Worm (Caenorhabditis elegans) whole organism, young adult: ENCODE data around the gene C02H6.1.
"Not testable (repeated sequence)": the region's sequence is repeated elsewhere in the genome, so short reads cannot be mapped to it uniquely, and the experiment has no call there.

ENCODE experiments used
- B0035.1 ChIP-seq: sonication (generic microtip); optimal IDR thresholded peaks from 2 replicates; lab custom pipeline; 2016; ENCODE audit warnings: missing genetic modification characterization, mild to moderate bottlenecking, missing compliant biosample characterization, missing genotype, missing genetic modification reagents
- B0336.3 ChIP-seq: fragments of 200-800 bp; sonication (Bioruptor generic); IDR thresholded peaks from 2 replicates; pipeline ENCODE4 v1.3.6; 2022; ENCODE audit warnings: missing genetic modification characterization, missing compliant biosample characterization
- F10E7.11 ChIP-seq: sonication (generic microtip); optimal IDR thresholded peaks from 2 replicates; lab custom pipeline; 2017; ENCODE audit warnings: mild to moderate bottlenecking, missing genetic modification characterization, moderate library complexity, missing compliant biosample characterization
- F23B12.7 ChIP-seq: sonication (generic microtip); optimal IDR thresholded peaks from 2 replicates; lab custom pipeline; 2017; ENCODE audit warnings: missing genetic modification characterization, mild to moderate bottlenecking, missing compliant biosample characterization, antibody characterized with exemption, moderate library complexity; ENCODE audit not compliant: insufficient read depth
- F49E8.2 ChIP-seq: sonication (generic microtip); optimal IDR thresholded peaks from 3 replicates; lab custom pipeline; 2017; ENCODE audit warnings: missing genetic modification characterization, mild to moderate bottlenecking, missing compliant biosample characterization, antibody characterized with exemption, moderate library complexity; ENCODE audit not compliant: insufficient read depth
- T07F8.4 ChIP-seq: sonication (generic microtip); optimal IDR thresholded peaks from 2 replicates; lab custom pipeline; 2016; ENCODE audit warnings: mild to moderate bottlenecking, missing genetic modification characterization, moderate library complexity, missing compliant biosample characterization
- Y79H2A.3 ChIP-seq: fragments of 200-800 bp; sonication (Bioruptor generic); conservative IDR thresholded peaks from 2 replicates; pipeline ENCODE4 v1.3.6; 2022; ENCODE audit warnings: missing genetic modification reagents, missing genetic modification characterization, missing compliant biosample characterization
- Y95B8A.8 ChIP-seq: fragments of 200-800 bp; sonication (Bioruptor generic); IDR thresholded peaks from 2 replicates; pipeline ENCODE4 v1.3.6; 2022; ENCODE audit warnings: missing genetic modification reagents, missing genetic modification characterization, missing compliant biosample characterization
- akir-1 ChIP-seq: fragments of 200-800 bp; sonication (Bioruptor generic); optimal IDR thresholded peaks from 2 replicates; lab custom pipeline; 2018; ENCODE audit warnings: mild to moderate bottlenecking, missing genetic modification characterization, moderate library complexity, missing compliant biosample characterization
- aptf-3 ChIP-seq: fragments of 200-800 bp; sonication (Bioruptor generic); IDR thresholded peaks from 2 replicates; pipeline ENCODE4 v1.3.6; 2022; ENCODE audit warnings: missing genetic modification characterization, missing compliant biosample characterization
- attf-3 ChIP-seq: fragments of 200-800 bp; sonication (Bioruptor generic); conservative IDR thresholded peaks from 2 replicates; pipeline ENCODE4 v1.3.6; 2022; ENCODE audit warnings: missing genetic modification reagents, missing genetic modification characterization, missing compliant biosample characterization
- attf-6 ChIP-seq: fragments of 200-800 bp; sonication (Bioruptor generic); IDR thresholded peaks from 2 replicates; pipeline ENCODE4 v1.3.6; 2022; ENCODE audit warnings: missing genetic modification reagents, missing genetic modification characterization, missing compliant biosample characterization
- bed-1 ChIP-seq: fragments of 200-800 bp; sonication (Bioruptor generic); IDR thresholded peaks from 2 replicates; pipeline ENCODE4 v1.3.6; 2022; ENCODE audit warnings: missing genetic modification reagents, missing genetic modification characterization, missing compliant biosample characterization
- cebp-2 ChIP-seq: fragments of 200-800 bp; sonication (Bioruptor generic); IDR thresholded peaks from 2 replicates; pipeline ENCODE4 v1.3.6; 2022; ENCODE audit warnings: missing genetic modification characterization, missing compliant biosample characterization
- ceh-27 ChIP-seq: fragments of 200-800 bp; sonication (Bioruptor generic); optimal IDR thresholded peaks from 2 replicates; lab custom pipeline; 2018; ENCODE audit warnings: mild to moderate bottlenecking, missing genetic modification characterization, moderate library complexity, missing compliant biosample characterization
- ceh-40 ChIP-seq: fragments of 200-800 bp; sonication (Bioruptor generic); IDR thresholded peaks from 2 replicates; pipeline ENCODE4 v1.3.6; 2022; ENCODE audit warnings: missing genetic modification characterization, missing compliant biosample characterization
- die-1 ChIP-seq: sonication (generic microtip); optimal IDR thresholded peaks from 2 replicates; lab custom pipeline; 2016; ENCODE audit warnings: missing genotype, mild to moderate bottlenecking, missing genetic modification characterization, missing compliant biosample characterization
- dox-1 ChIP-seq: fragments of 200-800 bp; sonication (Bioruptor generic); IDR thresholded peaks from 2 replicates; pipeline ENCODE4 v1.3.6; 2022; ENCODE audit warnings: missing genetic modification reagents, missing genetic modification characterization, missing compliant biosample characterization
- efl-1 ChIP-seq: fragments of 150-350 bp; optimal IDR thresholded peaks from 2 replicates; lab custom pipeline; 2014; ENCODE audit warnings: missing biosample characterization, missing genetic modification reagents, missing genetic modification characterization
- ekl-4 ChIP-seq: fragments of 200-800 bp; sonication (Bioruptor generic); IDR thresholded peaks from 2 replicates; pipeline ENCODE4 v1.3.6; 2022; ENCODE audit warnings: missing genetic modification reagents, missing genetic modification characterization, missing compliant biosample characterization
- gei-17 ChIP-seq: fragments of 200-800 bp; sonication (Bioruptor generic); optimal IDR thresholded peaks from 2 replicates; lab custom pipeline; 2018; ENCODE audit warnings: mild to moderate bottlenecking, missing genetic modification characterization, missing compliant biosample characterization
- hrde-1 ChIP-seq: sonication (generic microtip); optimal IDR thresholded peaks from 2 replicates; lab custom pipeline; 2016; ENCODE audit warnings: missing genetic modification characterization, mild to moderate bottlenecking, missing compliant biosample characterization, moderate library complexity, missing genotype, missing genetic modification reagents, borderline replicate concordance
- let-607 ChIP-seq, 2 experiments: fragments of 200-800 bp in 1 of 2; sonication (Bioruptor generic) in 1 of 2; sonication (generic microtip) in 1 of 2; optimal IDR thresholded peaks; 2 replicates each; lab custom pipeline; 2016 to 2018; ENCODE audit warnings: mild to moderate bottlenecking in 2 of 2, missing compliant biosample characterization in 2 of 2, missing genetic modification characterization in 2 of 2, moderate library complexity in 2 of 2, missing genotype in 1 of 2
- lin-40 ChIP-seq: sonication (generic microtip); optimal IDR thresholded peaks from 2 replicates; lab custom pipeline; 2016; ENCODE audit warnings: missing genetic modification characterization, mild to moderate bottlenecking, missing compliant biosample characterization, missing genotype, missing genetic modification reagents
- madf-8 ChIP-seq: fragments of 200-800 bp; sonication (Bioruptor generic); conservative IDR thresholded peaks from 2 replicates; pipeline ENCODE4 v1.3.6; 2022; ENCODE audit warnings: missing genetic modification reagents, missing genetic modification characterization, missing compliant biosample characterization
- mcd-1 ChIP-seq: fragments of 200-800 bp; sonication (Bioruptor generic); IDR thresholded peaks from 2 replicates; pipeline ENCODE4 v1.3.6; 2022; ENCODE audit warnings: missing genetic modification reagents, missing genetic modification characterization, missing compliant biosample characterization
- nfya-1 ChIP-seq: sonication (generic microtip); optimal IDR thresholded peaks from 2 replicates; lab custom pipeline; 2017; ENCODE audit warnings: antibody characterized with exemption, missing compliant biosample characterization, missing genetic modification characterization, borderline replicate concordance; ENCODE audit not compliant: insufficient read depth
- nhr-27 ChIP-seq: fragments of 200-800 bp; sonication (Bioruptor generic); optimal IDR thresholded peaks from 2 replicates; lab custom pipeline; 2018; ENCODE audit warnings: mild to moderate bottlenecking, missing genetic modification characterization, moderate library complexity, missing compliant biosample characterization
- nhr-90 ChIP-seq: sonication (generic microtip); optimal IDR thresholded peaks from 2 replicates; lab custom pipeline; 2016; ENCODE audit warnings: missing genotype, mild to moderate bottlenecking, missing genetic modification characterization, missing compliant biosample characterization
- rcor-1 ChIP-seq: fragments of 200-800 bp; sonication (Bioruptor generic); IDR thresholded peaks from 2 replicates; pipeline ENCODE4 v1.3.6; 2022; ENCODE audit warnings: missing genetic modification reagents, missing genetic modification characterization, missing compliant biosample characterization
- rec-8 ChIP-seq, 2 experiments: sonication (generic microtip); optimal IDR thresholded peaks; 2 replicates each; lab custom pipeline; 2016; ENCODE audit warnings: mild to moderate bottlenecking in 2 of 2, missing genetic modification characterization in 2 of 2, missing genetic modification reagents in 2 of 2, missing genotype in 2 of 2, missing biosample characterization in 1 of 2, missing compliant biosample characterization in 1 of 2, moderate library complexity in 1 of 2
- sdz-38 ChIP-seq: sonication (generic microtip); optimal IDR thresholded peaks from 2 replicates; lab custom pipeline; 2016; ENCODE audit warnings: missing genotype, missing genetic modification characterization, missing compliant biosample characterization
- sea-2 ChIP-seq: fragments of 200-800 bp; sonication (Bioruptor generic); IDR thresholded peaks from 2 replicates; pipeline ENCODE4 v1.3.6; 2022; ENCODE audit warnings: missing genetic modification characterization, missing compliant biosample characterization
- snpc-1.3 ChIP-seq: sonication (generic microtip); optimal IDR thresholded peaks from 2 replicates; lab custom pipeline; 2017; ENCODE audit warnings: missing genetic modification characterization, mild to moderate bottlenecking, missing compliant biosample characterization, antibody characterized with exemption, moderate library complexity, missing genotype, missing genetic modification reagents; ENCODE audit not compliant: insufficient read depth
- sptf-2 ChIP-seq: fragments of 200-800 bp; sonication (Bioruptor generic); optimal IDR thresholded peaks from 2 replicates; lab custom pipeline; 2018; ENCODE audit warnings: mild to moderate bottlenecking, missing genetic modification characterization, missing compliant biosample characterization
- tlf-1 ChIP-seq: fragments of 200-800 bp; sonication (Bioruptor generic); optimal IDR thresholded peaks from 2 replicates; lab custom pipeline; 2018; ENCODE audit warnings: mild to moderate bottlenecking, missing genetic modification characterization, missing compliant biosample characterization
- unc-130 ChIP-seq: sonication (generic microtip); optimal IDR thresholded peaks from 2 replicates; lab custom pipeline; 2016; ENCODE audit warnings: missing genetic modification reagents, missing genetic modification characterization, missing compliant biosample characterization
- zfh-2 ChIP-seq: fragments of 200-800 bp; sonication (Bioruptor generic); conservative IDR thresholded peaks from 2 replicates; pipeline ENCODE4 v1.3.6; 2022; ENCODE audit warnings: missing genetic modification reagents, missing genetic modification characterization, missing compliant biosample characterization
- zim-3 ChIP-seq: sonication (generic microtip); optimal IDR thresholded peaks from 2 replicates; lab custom pipeline; 2017; ENCODE audit warnings: mild to moderate bottlenecking, missing genetic modification characterization, moderate library complexity, missing compliant biosample characterization
- ztf-26 ChIP-seq: sonication (generic microtip); optimal IDR thresholded peaks from 2 replicates; lab custom pipeline; 2017; ENCODE audit warnings: missing genetic modification characterization, missing compliant biosample characterization

C02H6.1 gene

DNA sequence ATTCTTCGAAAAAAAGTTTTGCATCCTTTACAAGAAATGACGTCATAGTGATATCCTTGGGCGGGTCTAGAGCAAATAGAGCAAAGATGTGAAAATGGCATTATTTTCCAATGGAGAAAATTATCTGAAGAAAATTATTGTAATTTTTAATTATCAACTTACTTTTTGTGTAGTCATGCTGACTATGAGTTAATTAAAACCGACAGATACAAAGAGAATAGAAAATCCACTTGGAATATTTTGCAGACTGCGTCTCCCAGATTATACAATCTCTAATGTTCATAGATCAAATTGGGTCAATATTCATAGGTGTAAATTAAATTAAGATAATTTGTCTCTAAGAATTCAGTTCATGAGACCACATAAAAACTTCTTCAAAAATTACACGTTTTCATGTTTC, 40.1 kb downstream of the C02H6.1 start, which contains the start of gene nhr-149 (continued):
- TF ChIP-seq cebp-2: no peak

ce11 chrV:7345494-7345893, 44.2 kb downstream of the C02H6.1 start, which contains the start of gene nhr-147:
nhr-147 (plus strand) TSS chrV:7345794.
- TF ChIP-seq B0336.3 (GFP tag; lab: Robert Waterston, UW); madf-8 (GFP tag; lab: Robert Waterston, UW); lin-40: not testable (repeated sequence)

- TF ChIP-seq ceh-40 (GFP tag; lab: Robert Waterston, UW) (no peak), T07F8.4 (tag; lab: Kevin White, UChicago) (no peak), dox-1 (GFP tag; lab: Robert Waterston, UW) (no peak), mcd-1 (GFP tag; lab: Robert Waterston, UW) (no peak), F10E7.11 (tag; lab: Kevin White, UChicago) (no peak), tlf-1 (GFP tag; lab: Kevin White, UChicago) (no peak), ekl-4 (no peak), efl-1 (GFP tag; lab: Kevin White, UChicago) (no peak), B0035.1 (tag; lab: Kevin White, UChicago) (no peak), ztf-26 (tag; lab: Kevin White, UChicago) (no peak), zfh-2 (GFP tag; lab: Robert Waterston, UW) (no peak)
Observed at ce11 chrV:7343522-7343921, 46.1 kb downstream of the C02H6.1 start, which contains the start of gene srh-244. srh-244 (plus strand) TSS chrV:7343822.

DNA sequence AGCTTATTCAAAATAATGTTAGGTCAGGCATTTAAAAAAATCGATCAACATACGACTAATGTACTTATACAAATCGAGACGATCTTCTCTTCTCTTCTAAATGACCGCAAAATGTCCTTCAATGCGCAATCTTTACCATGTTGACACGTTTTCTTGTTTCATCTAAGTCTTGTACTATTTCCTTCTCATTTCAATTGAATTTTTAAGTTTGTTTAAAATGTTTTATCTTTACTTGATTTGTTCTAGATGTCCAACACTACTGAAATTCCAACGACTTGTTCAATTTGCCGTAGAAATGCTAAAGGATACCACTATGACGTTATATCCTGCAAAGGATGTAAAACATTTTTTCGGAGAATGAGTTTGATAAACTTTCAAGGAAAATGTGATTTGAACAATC, 47.7 kb downstream of the C02H6.1 start, which contains the start of the genes nhr-263 and nhr-148:
Gene nhr-263, minus strand, starts transcription at position 101 of the 400 bp plus-strand sequence.
Gene nhr-148, plus strand, starts transcription at position 215 of the 400 bp plus-strand sequence.
- TF ChIP-seq bed-1 (GFP tag; lab: Robert Waterston, UW) (no peak), hrde-1 (tag; lab: Kevin White, UChicago) (no peak), die-1 (no peak), rcor-1 (GFP tag; lab: Robert Waterston, UW) (no peak), nhr-90 (tag; lab: Kevin White, UChicago) (no peak), ceh-27 (no peak), aptf-3 (GFP tag; lab: Robert Waterston, UW) (no peak), madf-8 (GFP tag; lab: Robert Waterston, UW) (no peak), snpc-1.3 (tag; lab: Kevin White, UChicago) (no peak), sptf-2 (no peak), F23B12.7 (tag; lab: Kevin White, UChicago) (no peak), F49E8.2 (tag; lab: Kevin White, UChicago) (no peak), nhr-27 (tag; lab: Kevin White, UChicago) (no peak), nfya-1 (no peak), unc-130 (GFP tag; lab: Kevin White, UChicago) (no peak), Y95B8A.8 (GFP tag; lab: Robert Waterston, UW) (no peak), attf-6 (no peak), sdz-38 (tag; lab: Kevin White, UChicago) (no peak)

DNA sequence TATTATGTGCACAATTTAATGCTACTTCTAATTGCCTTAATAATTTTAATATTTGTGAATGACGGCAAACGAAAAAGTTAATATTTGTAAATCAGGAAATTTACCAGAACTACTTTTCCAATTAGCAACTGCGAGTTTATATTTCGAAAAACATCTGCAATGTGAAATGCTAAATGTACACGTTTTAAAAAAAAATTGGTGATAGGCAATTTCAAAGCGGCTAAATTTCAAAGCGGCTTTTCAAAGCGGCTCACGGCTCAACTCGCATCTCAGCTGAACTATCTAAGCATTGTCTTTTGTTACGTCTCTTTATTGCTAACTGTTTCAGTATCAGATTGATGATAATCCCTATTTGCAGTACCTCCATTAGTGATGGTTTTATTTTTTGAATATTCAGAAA, 49.8 kb downstream of the C02H6.1 start, which contains the start of gene srh-187:
Gene srh-187, minus strand, starts transcription at position 101 of the 400 bp plus-strand sequence.
- no peak for TF ChIP-seq rcor-1 (GFP tag; lab: Robert Waterston, UW)
- TF ChIP-seq Y79H2A.3 (GFP tag; lab: Robert Waterston, UW): no peak
- TF ChIP-seq attf-3 (GFP tag; lab: Robert Waterston, UW): no peak
- TF ChIP-seq let-607 (tag; optimal IDR thresholded peaks at IDR 0.05; lab: Kevin White, UChicago): no peak
- no peak for TF ChIP-seq B0035.1 (tag; lab: Kevin White, UChicago)
- TF ChIP-seq gei-17: no peak
- no peak for TF ChIP-seq rec-8 (tag; optimal IDR thresholded peaks at IDR 0.05; lab: Kevin White, UChicago)
- TF ChIP-seq sea-2 (GFP tag; lab: Robert Waterston, UW): no peak
- no peak for TF ChIP-seq Y95B8A.8 (GFP tag; lab: Robert Waterston, UW)
- TF ChIP-seq zim-3 (tag; lab: Kevin White, UChicago): no peak
- no peak for TF ChIP-seq die-1
- no peak for TF ChIP-seq akir-1
